Worm (Caenorhabditis elegans) whole organism, mixed stage, embryonic: ENCODE results near the gene hpx-2.

Experiments used
- drap-1 ChIP-seq: fragments of 200-800 bp; sonication (Bioruptor generic); optimal IDR thresholded peaks from 3 replicates; lab custom pipeline; 2018; ENCODE audit warnings: mild to moderate bottlenecking, missing genetic modification characterization, missing compliant biosample characterization
- elt-1 ChIP-seq: sonication (generic microtip); optimal IDR thresholded peaks from 2 replicates; lab custom pipeline; 2017; ENCODE audit warnings: missing genetic modification characterization, mild to moderate bottlenecking, missing compliant biosample characterization, antibody characterized with exemption, moderate library complexity, borderline replicate concordance; ENCODE audit not compliant: insufficient read depth
- ham-2 ChIP-seq: fragments of 200-800 bp; sonication (Bioruptor generic); optimal IDR thresholded peaks from 2 replicates; lab custom pipeline; 2018; ENCODE audit warnings: mild to moderate bottlenecking, missing genetic modification characterization, missing compliant biosample characterization
- lin-13 ChIP-seq: fragments of 150-350 bp; optimal IDR thresholded peaks from 2 replicates; lab custom pipeline; 2014; ENCODE audit warnings: missing biosample characterization, missing genetic modification characterization
- lsy-2 ChIP-seq: fragments of 150-350 bp; optimal IDR thresholded peaks from 2 replicates; lab custom pipeline; 2014; ENCODE audit warnings: missing biosample characterization, missing genetic modification characterization
- nhr-237 ChIP-seq: fragments of 150-350 bp; optimal IDR thresholded peaks from 2 replicates; lab custom pipeline; 2014; ENCODE audit warnings: missing biosample characterization, missing genetic modification characterization
- pha-4 ChIP-seq: fragments of 150-350 bp; optimal IDR thresholded peaks from 2 replicates; lab custom pipeline; 2018; ENCODE audit warnings: missing biosample characterization, missing genetic modification reagents, missing genetic modification characterization

ce11 chrV:13830813-13831212, 19.5 kb upstream of the hpx-2 start, which contains the start of gene str-165:
- TF ChIP-seq nhr-237 (no peak), ham-2 (GFP tag; lab: Kevin White, UChicago) (no peak), elt-1 (tag; lab: Kevin White, UChicago) (no peak), lsy-2 (tag; lab: Kevin White, UChicago) (no peak), drap-1 (no peak), lin-13 (no peak), pha-4 (tag; lab: Kevin White, UChicago) (no peak)
